Worm (Caenorhabditis elegans) whole organism, early embryonic: ENCODE results near the gene nspb-8.

Experiments used
- B0310.2 ChIP-seq: sonication (generic microtip); optimal IDR thresholded peaks from 2 replicates; lab custom pipeline; 2016; ENCODE audit warnings: mild to moderate bottlenecking, missing genetic modification characterization, missing compliant biosample characterization
- aly-1 ChIP-seq: sonication (generic microtip); optimal IDR thresholded peaks from 2 replicates; lab custom pipeline; 2016; ENCODE audit warnings: missing genetic modification characterization, missing compliant biosample characterization
- ama-1 ChIP-seq: fragments of 150-350 bp; optimal IDR thresholded peaks from 2 replicates; lab custom pipeline; 2014
- ceh-13 ChIP-seq: fragments of 200-800 bp; sonication (Bioruptor generic); optimal IDR thresholded peaks from 2 replicates; lab custom pipeline; 2018; ENCODE audit warnings: mild to moderate bottlenecking, missing genetic modification characterization, missing compliant biosample characterization
- ceh-36 ChIP-seq: sonication (generic microtip); optimal IDR thresholded peaks from 2 replicates; lab custom pipeline; 2016; ENCODE audit warnings: missing genetic modification characterization, inconsistent platforms, missing compliant biosample characterization
- flt-1 ChIP-seq: fragments of 200-800 bp; sonication (Bioruptor generic); IDR thresholded peaks from 2 replicates; pipeline ENCODE4 v1.3.6; 2022; ENCODE audit warnings: missing genetic modification characterization, missing compliant biosample characterization
- hmbx-1 ChIP-seq: sonication (generic microtip); optimal IDR thresholded peaks from 2 replicates; lab custom pipeline; 2016; ENCODE audit warnings: mild to moderate bottlenecking, missing genetic modification characterization, missing compliant biosample characterization
- hmg-4 ChIP-seq: fragments of 200-800 bp; sonication (Bioruptor generic); optimal IDR thresholded peaks from 2 replicates; lab custom pipeline; 2018; ENCODE audit warnings: mild to moderate bottlenecking, missing genetic modification characterization, missing compliant biosample characterization
- pes-1 ChIP-seq: fragments of 200-800 bp; sonication (Bioruptor generic); IDR thresholded peaks from 2 replicates; pipeline ENCODE4 v1.3.6; 2022; ENCODE audit warnings: missing genetic modification reagents, missing genetic modification characterization, missing compliant biosample characterization
- tbx-11 ChIP-seq: fragments of 200-800 bp; sonication (Bioruptor generic); IDR thresholded peaks from 2 replicates; pipeline ENCODE4 v1.3.6; 2022; ENCODE audit warnings: missing genetic modification characterization, missing compliant biosample characterization
- tbx-37 ChIP-seq: fragments of 200-800 bp; sonication (Bioruptor generic); conservative IDR thresholded peaks from 2 replicates; pipeline ENCODE4 v1.3.6; 2022; ENCODE audit warnings: missing genetic modification reagents, missing genetic modification characterization, missing compliant biosample characterization
- tra-4 ChIP-seq: sonication (generic microtip); optimal IDR thresholded peaks from 2 replicates; lab custom pipeline; 2017; ENCODE audit warnings: missing genetic modification characterization, missing compliant biosample characterization

DNA sequence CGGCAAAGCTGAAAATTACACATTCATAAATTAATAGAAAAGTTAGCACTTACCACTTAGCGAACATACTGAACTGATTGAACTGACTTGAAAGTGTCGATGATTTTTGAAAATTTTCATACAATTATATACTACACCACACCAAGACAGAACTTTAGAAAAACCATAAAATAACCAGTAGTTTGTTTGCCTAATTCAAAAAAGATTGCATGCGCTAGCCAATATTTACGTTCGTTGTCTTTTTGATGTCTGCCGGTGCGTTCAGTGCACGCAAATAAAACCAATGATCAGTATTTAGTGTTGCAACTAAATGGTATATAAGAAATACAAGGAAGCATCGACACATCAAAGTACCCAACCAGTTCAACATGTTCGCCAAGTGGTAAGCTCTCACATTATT, at the start of gene nspb-8, which contains the start of gene nspb-9:
- TF ChIP-seq ceh-36 (no peak), B0310.2 (tag; lab: Kevin White, UChicago) (no peak), aly-1 (tag; lab: Kevin White, UChicago) (no peak), ama-1 (lab: Kevin White, UChicago) (no peak), tbx-11 (no peak), ceh-13 (GFP tag; lab: Kevin White, UChicago) (no peak), hmbx-1 (tag; lab: Kevin White, UChicago) (no peak), pes-1 (GFP tag; lab: Robert Waterston, UW) (no peak), tbx-37 (GFP tag; lab: Robert Waterston, UW) (no peak), flt-1 (GFP tag; lab: Robert Waterston, UW) (no peak), hmg-4 (GFP tag; lab: Kevin White, UChicago) (no peak), tra-4 (tag; lab: Kevin White, UChicago) (no peak)
